Worm (Caenorhabditis elegans): Measurements from ENCODE around the gene aka-1.
"Not testable (repeated sequence)": the region's sequence is repeated elsewhere in the genome, so short reads cannot be mapped to it uniquely, and the experiment has no call there.

Gene aka-1

ce11 chrII:7434958-7435357 lies 43.4 kb downstream of the aka-1 start, which contains the start of gene K02A2.1:
TSS of gene K02A2.1 (plus strand) at chrII:7435258.
- TF ChIP-seq ceh-14 (tag; optimal IDR thresholded peaks at IDR 0.05); ceh-45 (GFP tag; IDR thresholded peaks at IDR 0.05); ceh-30 (tag; optimal IDR thresholded peaks at IDR 0.05): not testable (repeated sequence)

ce11 chrII:7434182-7434581 lies 44.2 kb downstream of the aka-1 start, which contains the start of gene kcc-3:
TSS of gene kcc-3 (minus strand) at chrII:7434282.
- TF ChIP-seq madf-2 (tag; optimal IDR thresholded peaks at IDR 0.05), result no peak
- no peak for TF ChIP-seq ceh-6 (GFP tag; optimal IDR thresholded peaks at IDR 0.05)
- TF ChIP-seq pha-2 (tag; optimal IDR thresholded peaks at IDR 0.05), result no peak
- TF ChIP-seq hlh-30 (tag; optimal IDR thresholded peaks at IDR 0.05; ENCODE audit: insufficient read depth), result no peak

- no peak for TF ChIP-seq fkh-10 (GFP tag; optimal IDR thresholded peaks at IDR 0.05)
- no peak for TF ChIP-seq F13H6.1 (tag; optimal IDR thresholded peaks at IDR 0.05)
- TF ChIP-seq zip-5 (tag; optimal IDR thresholded peaks at IDR 0.05), result no peak
- TF ChIP-seq hlh-13 (GFP tag; optimal IDR thresholded peaks at IDR 0.05), result no peak
- TF ChIP-seq ceh-2 (tag; optimal IDR thresholded peaks at IDR 0.05), result no peak
- TF ChIP-seq mec-3 (tag; optimal IDR thresholded peaks at IDR 0.05; ENCODE audit: borderline replicate concordance), result no peak
- TF ChIP-seq nfya-1 (tag; optimal IDR thresholded peaks at IDR 0.05), result no peak
- no peak for TF ChIP-seq pqm-1 (tag; optimal IDR thresholded peaks at IDR 0.05)
- TF ChIP-seq eyg-1 (tag; optimal IDR thresholded peaks at IDR 0.05), result no peak
- TF ChIP-seq unc-86 (tag; optimal IDR thresholded peaks at IDR 0.05), result no peak
- no peak for TF ChIP-seq tbx-7 (tag; optimal IDR thresholded peaks at IDR 0.05)
- no peak for TF ChIP-seq hlh-6 (tag; optimal IDR thresholded peaks at IDR 0.05)
- no peak for TF ChIP-seq ceh-19 (GFP tag; optimal IDR thresholded peaks at IDR 0.05)
- no peak for TF ChIP-seq odd-2 (tag; optimal IDR thresholded peaks at IDR 0.05)
- TF ChIP-seq hlh-30 (tag; optimal IDR thresholded peaks at IDR 0.05; ENCODE audit: insufficient read depth), result no peak
- no peak for TF ChIP-seq sox-4 (tag; optimal IDR thresholded peaks at IDR 0.05)
- TF ChIP-seq Y22D7AL.16 (tag; optimal IDR thresholded peaks at IDR 0.05), result no peak
- TF ChIP-seq dmd-4 (tag; optimal IDR thresholded peaks at IDR 0.05; ENCODE audit: borderline replicate concordance), result no peak
- no peak for TF ChIP-seq ztf-16 (tag; optimal IDR thresholded peaks at IDR 0.05)
These were observed 46.0 kb downstream of the aka-1 start, which contains the start of gene srd-54 for ce11 chrII:7432327-7432726. TSS of gene srd-54 (plus strand) at chrII:7432627.
